Worm (Caenorhabditis elegans) whole organism, early embryonic: ENCODE data around the gene Y60A3A.19.
A peak's percentile ranks its signal among the peaks of the same experiment; 100 is the strongest.

ENCODE experiments used
- B0310.2 ChIP-seq: sonication (generic microtip); optimal IDR thresholded peaks from 2 replicates; lab custom pipeline; 2016; ENCODE audit warnings: mild to moderate bottlenecking, missing genetic modification characterization, missing compliant biosample characterization
- F13C5.2 ChIP-seq: sonication (generic microtip); optimal IDR thresholded peaks from 2 replicates; lab custom pipeline; 2017; ENCODE audit warnings: mild to moderate bottlenecking, missing genetic modification characterization, inconsistent platforms, missing compliant biosample characterization
- ama-1 ChIP-seq: fragments of 150-350 bp; optimal IDR thresholded peaks from 2 replicates; lab custom pipeline; 2014
- flt-1 ChIP-seq: fragments of 200-800 bp; sonication (Bioruptor generic); IDR thresholded peaks from 2 replicates; pipeline ENCODE4 v1.3.6; 2022; ENCODE audit warnings: missing genetic modification characterization, missing compliant biosample characterization
- hmg-4 ChIP-seq: fragments of 200-800 bp; sonication (Bioruptor generic); optimal IDR thresholded peaks from 2 replicates; lab custom pipeline; 2018; ENCODE audit warnings: mild to moderate bottlenecking, missing genetic modification characterization, missing compliant biosample characterization
- pes-1 ChIP-seq: fragments of 200-800 bp; sonication (Bioruptor generic); IDR thresholded peaks from 2 replicates; pipeline ENCODE4 v1.3.6; 2022; ENCODE audit warnings: missing genetic modification reagents, missing genetic modification characterization, missing compliant biosample characterization
- scrt-1 ChIP-seq: fragments of 200-800 bp; sonication (Bioruptor generic); IDR thresholded peaks from 2 replicates; pipeline ENCODE4 v1.3.6; 2022; ENCODE audit warnings: missing genetic modification characterization, missing compliant biosample characterization
- sea-1 ChIP-seq: fragments of 200-800 bp; sonication (Bioruptor generic); conservative IDR thresholded peaks from 2 replicates; pipeline ENCODE4 v1.3.6; 2022; ENCODE audit warnings: missing genetic modification characterization, missing compliant biosample characterization
- tbx-37 ChIP-seq: fragments of 200-800 bp; sonication (Bioruptor generic); conservative IDR thresholded peaks from 2 replicates; pipeline ENCODE4 v1.3.6; 2022; ENCODE audit warnings: missing genetic modification reagents, missing genetic modification characterization, missing compliant biosample characterization

Y60A3A.19 gene

ce11 chrV:19958744-19959143, 42.4 kb downstream of the Y60A3A.19 start, which contains the start of gene srh-172:
Gene srh-172 (plus strand): TSS chrV:19959044.
- TF ChIP-seq B0310.2 (tag; lab: Kevin White, UChicago) (no peak), flt-1 (GFP tag; lab: Robert Waterston, UW) (no peak), F13C5.2 (tag; lab: Kevin White, UChicago) (no peak), pes-1 (no peak), tbx-37 (GFP tag; lab: Robert Waterston, UW) (no peak), sea-1 (GFP tag; lab: Robert Waterston, UW) (no peak)

- no peak for TF ChIP-seq scrt-1 (GFP tag; lab: Robert Waterston, UW)
- TF ChIP-seq hmg-4 (GFP tag; lab: Kevin White, UChicago), result peak; percentile 13
These were observed 45.6 kb downstream of the Y60A3A.19 start for ce11 chrV:19961971-19962370.

DNA sequence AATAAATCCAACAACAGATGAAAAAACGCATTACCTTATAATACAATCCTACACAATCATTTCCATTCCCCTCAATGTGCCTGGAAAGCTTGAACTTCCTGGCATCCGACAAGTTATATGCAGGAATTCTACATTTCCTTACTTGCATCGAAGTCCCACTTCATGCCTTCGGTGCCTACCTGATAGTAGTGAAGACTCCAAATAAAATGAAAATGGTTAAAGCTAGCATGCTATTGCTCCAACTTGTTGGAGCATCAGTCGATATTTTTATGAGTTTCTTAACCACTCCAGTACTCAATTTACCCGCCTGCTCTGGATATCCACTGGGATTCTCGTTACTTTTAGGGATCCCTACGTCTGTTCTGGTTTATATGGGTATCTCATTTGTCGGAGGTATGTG, 49.3 kb downstream of the Y60A3A.19 start, which contains the start of gene srh-171:
Gene srh-171 (plus strand): TSS at position 75 of the 400 bp plus-strand sequence.
- TF ChIP-seq ama-1 (lab: Kevin White, UChicago) (peak; percentile 78), flt-1 (GFP tag; lab: Robert Waterston, UW) (no peak)
